Worm (Caenorhabditis elegans): Measurements from ENCODE around the gene mig-10.

DNA sequence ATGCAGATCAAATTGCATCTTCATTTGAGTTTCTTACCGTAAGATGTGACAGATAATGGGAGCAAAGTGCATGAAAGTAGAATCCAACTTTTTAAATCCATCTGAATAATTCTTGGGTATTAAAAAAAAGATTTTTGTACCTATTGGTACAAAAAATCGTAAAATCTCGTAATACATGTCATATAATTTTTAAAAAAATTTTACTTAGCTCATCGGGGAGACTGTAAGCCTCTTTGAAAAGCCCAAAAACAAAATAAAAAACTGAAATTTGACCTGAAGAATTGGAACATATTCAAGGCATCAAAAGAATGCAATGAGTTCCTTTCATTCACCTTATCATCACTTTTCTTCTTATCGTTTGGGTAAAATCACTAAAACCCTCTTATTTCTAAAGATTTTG is 3.0 kb upstream of the mig-10 start, which contains the start of gene clec-160:
- TF ChIP-seq unc-62 (GFP tag; optimal IDR thresholded peaks at IDR 0.05) (no peak), nhr-237 (tag; optimal IDR thresholded peaks at IDR 0.05) (no peak), ceh-39 (tag; optimal IDR thresholded peaks at IDR 0.05) (no peak), lsy-2 (tag; optimal IDR thresholded peaks at IDR 0.05) (no peak), lin-13 (tag; optimal IDR thresholded peaks at IDR 0.05) (no peak), ztf-11 (tag; optimal IDR thresholded peaks at IDR 0.05) (no peak), mab-5 (tag; optimal IDR thresholded peaks at IDR 0.05) (no peak), elt-3 (tag; optimal IDR thresholded peaks at IDR 0.05) (no peak), unc-39 (tag; optimal IDR thresholded peaks at IDR 0.05) (no peak), ceh-83 (GFP tag; optimal IDR thresholded peaks at IDR 0.05) (no peak), nhr-28 (tag; optimal IDR thresholded peaks at IDR 0.05) (no peak), M03D4.4 (tag; optimal IDR thresholded peaks at IDR 0.05) (no peak), nhr-2 (tag; optimal IDR thresholded peaks at IDR 0.05) (no peak), flh-1 (GFP tag; optimal IDR thresholded peaks at IDR 0.05) (no peak)
